Worm (Caenorhabditis elegans) whole organism, early embryonic: Measurements from ENCODE around the gene C04C3.4.

Experiments
- F13C5.2 ChIP-seq: sonication (generic microtip); optimal IDR thresholded peaks from 2 replicates; lab custom pipeline; 2017; ENCODE audit warnings: mild to moderate bottlenecking, missing genetic modification characterization, inconsistent platforms, missing compliant biosample characterization
- aly-1 ChIP-seq: sonication (generic microtip); optimal IDR thresholded peaks from 2 replicates; lab custom pipeline; 2016; ENCODE audit warnings: missing genetic modification characterization, missing compliant biosample characterization
- ama-1 ChIP-seq: fragments of 150-350 bp; optimal IDR thresholded peaks from 2 replicates; lab custom pipeline; 2014
- ceh-13 ChIP-seq: fragments of 200-800 bp; sonication (Bioruptor generic); optimal IDR thresholded peaks from 2 replicates; lab custom pipeline; 2018; ENCODE audit warnings: mild to moderate bottlenecking, missing genetic modification characterization, missing compliant biosample characterization
- ets-7 ChIP-seq: sonication (generic microtip); optimal IDR thresholded peaks from 2 replicates; lab custom pipeline; 2016; ENCODE audit warnings: missing genotype, missing genetic modification characterization, missing compliant biosample characterization
- flt-1 ChIP-seq: fragments of 200-800 bp; sonication (Bioruptor generic); IDR thresholded peaks from 2 replicates; pipeline ENCODE4 v1.3.6; 2022; ENCODE audit warnings: missing genetic modification characterization, missing compliant biosample characterization
- hmg-4 ChIP-seq: fragments of 200-800 bp; sonication (Bioruptor generic); optimal IDR thresholded peaks from 2 replicates; lab custom pipeline; 2018; ENCODE audit warnings: mild to moderate bottlenecking, missing genetic modification characterization, missing compliant biosample characterization
- hnd-1 ChIP-seq: sonication (generic microtip); optimal IDR thresholded peaks from 2 replicates; lab custom pipeline; 2016; ENCODE audit warnings: missing genetic modification characterization, missing compliant biosample characterization
- pes-1 ChIP-seq: fragments of 200-800 bp; sonication (Bioruptor generic); IDR thresholded peaks from 2 replicates; pipeline ENCODE4 v1.3.6; 2022; ENCODE audit warnings: missing genetic modification reagents, missing genetic modification characterization, missing compliant biosample characterization
- scrt-1 ChIP-seq: fragments of 200-800 bp; sonication (Bioruptor generic); IDR thresholded peaks from 2 replicates; pipeline ENCODE4 v1.3.6; 2022; ENCODE audit warnings: missing genetic modification characterization, missing compliant biosample characterization
- tra-4 ChIP-seq: sonication (generic microtip); optimal IDR thresholded peaks from 2 replicates; lab custom pipeline; 2017; ENCODE audit warnings: missing genetic modification characterization, missing compliant biosample characterization

DNA sequence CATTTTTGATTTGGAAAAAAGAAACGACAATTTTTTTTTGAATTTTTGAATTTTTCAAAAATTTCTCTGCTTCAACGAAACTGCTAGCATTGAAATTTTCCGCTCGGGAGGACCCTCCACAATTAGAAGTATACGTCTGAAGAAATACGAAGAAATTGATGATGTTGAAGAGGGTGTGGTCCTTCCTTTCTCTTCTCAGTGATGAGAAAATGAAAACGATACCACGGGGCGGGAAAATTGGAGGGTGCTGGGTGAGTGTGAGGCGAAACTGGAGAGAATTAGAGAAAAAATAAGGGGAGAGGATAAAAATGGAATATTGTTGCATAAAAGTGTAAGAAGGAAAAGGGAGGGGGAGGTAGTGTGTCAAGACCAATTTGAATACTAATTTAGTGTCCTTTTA lies 42.1 kb upstream of the C04C3.4 start:
- TF ChIP-seq flt-1 (GFP tag; lab: Robert Waterston, UW) (no peak), hnd-1 (no peak), tra-4 (no peak), F13C5.2 (tag; lab: Kevin White, UChicago) (no peak), ama-1 (lab: Kevin White, UChicago) (no peak), pes-1 (no peak), ceh-13 (GFP tag; lab: Kevin White, UChicago) (no peak), scrt-1 (GFP tag; lab: Robert Waterston, UW) (no peak), hmg-4 (GFP tag; lab: Kevin White, UChicago) (no peak), aly-1 (tag; lab: Kevin White, UChicago) (no peak), ets-7 (tag; lab: Kevin White, UChicago) (no peak)
